Worm (Caenorhabditis elegans): ENCODE measurements around the gene vit-5.
A peak's percentile ranks its signal among the peaks of the same experiment; 100 is the strongest.

Gene vit-5

DNA sequence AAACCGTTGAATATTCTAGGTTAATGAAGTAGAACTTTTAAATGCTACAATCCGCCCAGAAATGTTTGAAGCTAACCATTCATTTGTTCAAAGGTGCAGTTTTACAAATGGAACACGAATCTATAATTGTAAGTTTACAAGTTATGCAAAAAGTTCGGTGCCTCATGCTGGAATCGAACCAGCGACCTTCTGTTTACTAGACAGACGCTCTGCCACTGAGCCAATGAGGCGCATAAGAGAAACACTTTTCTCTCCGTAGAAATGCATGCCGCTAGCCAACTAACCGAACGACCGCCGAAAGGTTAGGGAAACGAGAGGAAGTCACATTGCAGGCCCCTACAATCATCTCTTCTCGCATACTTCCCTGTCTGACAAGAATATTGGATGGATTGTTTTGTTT lies 32.0 kb upstream of the vit-5 start (continued):
- TF ChIP-seq nhr-19 (GFP tag; conservative IDR thresholded peaks at IDR 0.05) (peak; percentile 77), ztf-4 (tag; optimal IDR thresholded peaks at IDR 0.05) (no peak), nhr-28 (tag; optimal IDR thresholded peaks at IDR 0.05) (no peak), sox-4 (tag; optimal IDR thresholded peaks at IDR 0.05) (no peak), nhr-47 (tag; optimal IDR thresholded peaks at IDR 0.05) (peak; percentile 80), ceh-82 (tag; optimal IDR thresholded peaks at IDR 0.05) (peak; percentile 36 to 75 (median 65)), lsy-2 (tag; optimal IDR thresholded peaks at IDR 0.05) (peak; percentile 30 to 67), Y116A8C.19 (tag; optimal IDR thresholded peaks at IDR 0.05; ENCODE audit: borderline replicate concordance) (no peak), lir-3 (tag; optimal IDR thresholded peaks at IDR 0.05; ENCODE audit: poor library complexity) (peak; percentile 50), efl-1 (optimal IDR thresholded peaks at IDR 0.05) (peak; percentile 39 to 40), efl-1 (GFP tag; optimal IDR thresholded peaks at IDR 0.05 in 1 of 2) (peak in 1 of 2 experiments; percentile 7), lin-35 (GFP tag; optimal IDR thresholded peaks at IDR 0.05) (peak; percentile 49 to 70), unc-130 (tag; optimal IDR thresholded peaks at IDR 0.05) (peak; percentile 11), ceh-88 (GFP tag; IDR thresholded peaks at IDR 0.05) (peak; percentile 50; the same call in 1 of the 2 replicates), elt-2 (tag; optimal IDR thresholded peaks at IDR 0.05) (peak; percentile 19), unc-86 (tag; optimal IDR thresholded peaks at IDR 0.05) (peak; percentile 66), mef-2 (tag; optimal IDR thresholded peaks at IDR 0.05) (no peak), sptf-1 (tag; optimal IDR thresholded peaks at IDR 0.05) (no peak), C34B4.2 (tag; optimal IDR thresholded peaks at IDR 0.05) (no peak), zip-4 (GFP tag; optimal IDR thresholded peaks at IDR 0.05) (peak; percentile 26), nhr-237 (tag; optimal IDR thresholded peaks at IDR 0.05) (peak; percentile 37), ets-5 (GFP tag; IDR thresholded peaks at IDR 0.05) (no peak), efl-3 (GFP tag; optimal IDR thresholded peaks at IDR 0.05) (no peak), skn-1 (tag; optimal IDR thresholded peaks at IDR 0.05) (peak; percentile 35), pax-3 (tag; optimal IDR thresholded peaks at IDR 0.05) (no peak), tlp-1 (tag; optimal IDR thresholded peaks at IDR 0.05) (no peak), C04F5.9 (tag; optimal IDR thresholded peaks at IDR 0.05) (no peak), dsc-1 (tag; optimal IDR thresholded peaks at IDR 0.05) (peak; percentile 74), fos-1 (tag; optimal IDR thresholded peaks at IDR 0.05) (peak; percentile 49), unc-30 (tag; optimal IDR thresholded peaks at IDR 0.05) (no peak), nhr-77 (tag; optimal IDR thresholded peaks at IDR 0.05) (peak; percentile 74), lin-13 (GFP tag; optimal IDR thresholded peaks at IDR 0.05) (peak; percentile 5), nhr-85 (tag) (peak; percentile 66), nhr-11 (tag; optimal IDR thresholded peaks at IDR 0.05) (no peak), mab-9 (GFP tag; IDR thresholded peaks at IDR 0.05) (0 out of 2 replicates have a peak, but pooled peaks have one; percentile 45), dpl-1 (GFP tag; optimal IDR thresholded peaks at IDR 0.05) (peak in 2 of 3 experiments; percentile 10 to 21), egl-27 (tag; optimal IDR thresholded peaks at IDR 0.05) (no peak), lin-14 (GFP tag; optimal IDR thresholded peaks at IDR 0.05) (peak; percentile 80)

DNA sequence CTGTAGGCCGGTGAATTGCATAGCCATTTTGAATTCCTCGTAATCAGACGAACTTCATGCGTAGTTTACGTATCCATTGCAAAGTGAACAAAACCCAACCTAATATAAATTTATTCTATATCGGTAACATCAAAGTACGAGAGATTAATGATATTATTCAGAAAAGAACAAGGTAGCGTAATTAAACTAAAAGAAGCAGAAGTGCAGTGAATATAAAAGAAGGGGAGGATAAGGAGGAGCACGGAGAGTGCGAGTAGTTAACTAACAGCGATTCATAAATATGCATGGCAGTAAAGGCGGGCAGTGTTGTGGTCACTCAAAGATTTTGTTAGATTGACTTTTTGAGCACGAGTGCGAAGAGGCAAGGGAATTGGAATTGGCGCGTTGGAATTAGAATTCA lies 28.6 kb upstream of the vit-5 start, which contains the start of gene clc-3:
clc-3 (minus strand) TSS at position 101 of the 400 bp plus-strand sequence.
- TF ChIP-seq lin-14 (GFP tag; optimal IDR thresholded peaks at IDR 0.05): peak; percentile 2
- no peak for TF ChIP-seq nhr-77 (tag; optimal IDR thresholded peaks at IDR 0.05)

DNA sequence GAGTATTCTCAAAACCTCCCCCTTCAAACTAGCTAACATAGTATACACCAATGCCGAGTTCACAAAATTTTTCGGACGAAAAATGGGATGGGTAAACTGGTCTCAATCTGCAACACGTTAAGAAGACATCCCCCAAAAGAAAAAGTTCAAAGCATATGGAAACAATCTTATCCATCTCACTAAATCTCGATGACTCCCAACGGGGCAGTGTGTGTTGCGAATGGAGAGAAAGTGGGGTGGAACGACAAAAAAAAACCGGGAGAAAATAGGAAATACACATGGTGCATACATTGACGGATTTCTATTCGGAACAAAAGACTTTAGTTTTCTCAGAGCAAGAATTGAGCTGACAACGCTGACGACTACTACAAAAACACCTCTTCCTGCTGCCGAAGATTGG lies 28.0 kb upstream of the vit-5 start:
- TF ChIP-seq fkh-4 (tag; optimal IDR thresholded peaks at IDR 0.05; ENCODE audit: borderline replicate concordance) (peak; percentile 50), ets-5 (GFP tag; IDR thresholded peaks at IDR 0.05) (no peak), dsc-1 (tag; optimal IDR thresholded peaks at IDR 0.05) (peak; percentile 88), mep-1 (tag; optimal IDR thresholded peaks at IDR 0.05) (no peak), skn-1 (tag; optimal IDR thresholded peaks at IDR 0.05) (no peak)

Measured in whole organism, L1 larva.